Fruit fly (Drosophila melanogaster) whole organism, embryonic: ENCODE measurements around the gene CG6178.

Source experiments
- Bdp1 ChIP-seq: fragments of 200-800 bp; sonication (Bioruptor generic); optimal IDR thresholded peaks from 3 replicates; lab custom pipeline; 2016; ENCODE audit warnings: missing biosample characterization, missing genetic modification characterization
- CG10654 ChIP-seq: fragments of 200-800 bp; sonication (Bioruptor generic); optimal IDR thresholded peaks from 2 replicates; lab custom pipeline; 2016; ENCODE audit warnings: missing biosample characterization, missing genetic modification characterization
- CG11093 ChIP-seq: fragments of 200-800 bp; sonication (Bioruptor generic); IDR thresholded peaks from 3 replicates; pipeline ENCODE4 v1.3.6; 2022; ENCODE audit warnings: missing biosample characterization, missing genetic modification characterization
- CG12104 ChIP-seq: fragments of 200-800 bp; sonication (Bioruptor generic); optimal IDR thresholded peaks from 3 replicates; lab custom pipeline; 2016; ENCODE audit warnings: missing biosample characterization, missing genetic modification characterization
- CG12219 ChIP-seq: fragments of 200-800 bp; sonication (Bioruptor generic); optimal IDR thresholded peaks from 3 replicates; lab custom pipeline; 2018; ENCODE audit warnings: missing biosample characterization, mild to moderate bottlenecking, missing genetic modification characterization
- CG13624 ChIP-seq: fragments of 200-800 bp; sonication (Bioruptor generic); optimal IDR thresholded peaks from 2 replicates; lab custom pipeline; 2016; ENCODE audit warnings: missing biosample characterization, missing genetic modification characterization
- CG15601 ChIP-seq: fragments of 200-800 bp; sonication (Bioruptor generic); optimal IDR thresholded peaks from 3 replicates; lab custom pipeline; 2019; ENCODE audit warnings: missing biosample characterization, mild to moderate bottlenecking, missing genetic modification characterization, moderate library complexity
- CG16815 ChIP-seq: fragments of 200-800 bp; sonication (Bioruptor generic); optimal IDR thresholded peaks from 3 replicates; lab custom pipeline; 2017; ENCODE audit warnings: missing biosample characterization, mild to moderate bottlenecking, missing genetic modification characterization
- CG18476 ChIP-seq: fragments of 200-800 bp; sonication (Bioruptor generic); optimal IDR thresholded peaks from 2 replicates; lab custom pipeline; 2016; ENCODE audit warnings: missing biosample characterization, mild to moderate bottlenecking, missing genetic modification characterization
- CG18619 ChIP-seq: fragments of 200-800 bp; sonication (Bioruptor generic); optimal IDR thresholded peaks from 3 replicates; lab custom pipeline; 2017; ENCODE audit warnings: missing biosample characterization, mild to moderate bottlenecking, missing genetic modification characterization
- CG2712 ChIP-seq: fragments of 200-800 bp; optimal IDR thresholded peaks from 3 replicates; lab custom pipeline; 2019; ENCODE audit warnings: missing biosample characterization, mild to moderate bottlenecking, missing genetic modification characterization, moderate library complexity
- CG5245 ChIP-seq: fragments of 200-800 bp; sonication (Bioruptor generic); optimal IDR thresholded peaks from 3 replicates; lab custom pipeline; 2016; ENCODE audit warnings: missing biosample characterization, missing genetic modification characterization
- CG6175 ChIP-seq: fragments of 200-800 bp; sonication (Bioruptor generic); IDR thresholded peaks from 3 replicates; pipeline ENCODE4 v1.3.6; 2022; ENCODE audit warnings: missing biosample characterization, missing genetic modification characterization
- CG6854 ChIP-seq: fragments of 200-800 bp; sonication (Bioruptor generic); optimal IDR thresholded peaks from 3 replicates; lab custom pipeline; 2017; ENCODE audit warnings: missing biosample characterization, mild to moderate bottlenecking, missing genetic modification characterization
- CG8924 ChIP-seq: fragments of 200-800 bp; optimal IDR thresholded peaks from 3 replicates; lab custom pipeline; 2019; ENCODE audit warnings: missing biosample characterization, mild to moderate bottlenecking, missing genetic modification characterization, moderate library complexity
- GATAe ChIP-seq: fragments of 200-800 bp; sonication (Bioruptor generic); conservative IDR thresholded peaks from 2 replicates; pipeline ENCODE4 v1.3.6; 2022; ENCODE audit warnings: missing biosample characterization, missing genetic modification characterization
- Lhr ChIP-seq: fragments of 200-800 bp; sonication (Bioruptor generic); optimal IDR thresholded peaks from 3 replicates; lab custom pipeline; 2017; ENCODE audit warnings: mild to moderate bottlenecking, missing biosample characterization, missing genetic modification reagents, missing genetic modification characterization
- NK7.1 ChIP-seq: fragments of 200-800 bp; sonication (Bioruptor generic); optimal IDR thresholded peaks from 3 replicates; lab custom pipeline; 2016; ENCODE audit warnings: missing biosample characterization, missing genetic modification characterization
- Nf-YB ChIP-seq: fragments of 200-800 bp; sonication (Bioruptor generic); optimal IDR thresholded peaks from 3 replicates; lab custom pipeline; 2019; ENCODE audit warnings: missing biosample characterization, mild to moderate bottlenecking, missing genetic modification characterization, moderate library complexity
- Nf-YC ChIP-seq: fragments of 200-800 bp; optimal IDR thresholded peaks from 3 replicates; lab custom pipeline; 2019; ENCODE audit warnings: missing biosample characterization, mild to moderate bottlenecking, missing genetic modification characterization, moderate library complexity
- Ssrp ChIP-seq: fragments of 200-800 bp; sonication (Bioruptor generic); optimal IDR thresholded peaks from 2 replicates; lab custom pipeline; 2018; ENCODE audit warnings: missing biosample characterization, mild to moderate bottlenecking, missing genetic modification characterization, moderate library complexity
- Taf1 ChIP-seq: fragments of 200-800 bp; sonication (Bioruptor generic); IDR thresholded peaks from 2 replicates; pipeline ENCODE4 v1.3.6; 2022; ENCODE audit warnings: missing biosample characterization, missing genetic modification characterization
- Xbp1 ChIP-seq: fragments of 200-800 bp; sonication (Bioruptor generic); optimal IDR thresholded peaks from 3 replicates; lab custom pipeline; 2016; ENCODE audit warnings: missing biosample characterization, mild to moderate bottlenecking, missing genetic modification characterization
- aop ChIP-seq: fragments of 200-800 bp; sonication (Bioruptor generic); IDR thresholded peaks from 2 replicates; pipeline ENCODE4 v1.3.6; 2022; ENCODE audit warnings: missing biosample characterization, missing genetic modification characterization
- ara ChIP-seq: fragments of 200-800 bp; sonication (Bioruptor generic); IDR thresholded peaks from 2 replicates; pipeline ENCODE4 v1.3.6; 2022; ENCODE audit warnings: missing biosample characterization, missing genetic modification characterization
- az2 ChIP-seq: fragments of 200-800 bp; sonication (Bioruptor generic); optimal IDR thresholded peaks from 3 replicates; lab custom pipeline; 2016; ENCODE audit warnings: missing biosample characterization, missing genetic modification characterization
- bbx ChIP-seq: fragments of 200-800 bp; sonication (Bioruptor generic); IDR thresholded peaks from 2 replicates; pipeline ENCODE4 v1.3.6; 2022; ENCODE audit warnings: missing biosample characterization, missing genetic modification characterization; ENCODE audit not compliant: partially characterized antibody
- chn ChIP-seq: fragments of 200-800 bp; sonication (Bioruptor generic); optimal IDR thresholded peaks from 2 replicates; lab custom pipeline; 2016; ENCODE audit warnings: missing biosample characterization, missing genetic modification characterization
- dpn ChIP-seq, 2 experiments: fragments of 200-800 bp; sonication (Bioruptor generic); optimal IDR thresholded peaks; 3 replicates each; lab custom pipeline; 2016; ENCODE audit warnings: missing biosample characterization in 2 of 2, missing genetic modification characterization in 2 of 2
- en ChIP-seq: fragments of 200-800 bp; sonication (Bioruptor generic); optimal IDR thresholded peaks from 2 replicates; lab custom pipeline; 2016; ENCODE audit warnings: missing biosample characterization, missing genetic modification characterization
- fru ChIP-seq: fragments of >200 bp; optimal IDR thresholded peaks from 2 replicates; lab custom pipeline; 2017
- gfzf ChIP-seq: fragments of 200-800 bp; sonication (Bioruptor generic); optimal IDR thresholded peaks from 2 replicates; lab custom pipeline; 2016; ENCODE audit warnings: missing biosample characterization, mild to moderate bottlenecking, missing genetic modification characterization, moderate library complexity
- kni ChIP-seq: fragments of 200-800 bp; sonication (Bioruptor generic); optimal IDR thresholded peaks from 3 replicates; lab custom pipeline; 2017; ENCODE audit warnings: mild to moderate bottlenecking, missing biosample characterization, missing genetic modification reagents, missing genetic modification characterization
- lmd ChIP-seq: fragments of 200-800 bp; sonication (Bioruptor generic); IDR thresholded peaks from 2 replicates; pipeline ENCODE4 v1.3.6; 2022; ENCODE audit warnings: missing biosample characterization, missing genetic modification characterization
- mirr ChIP-seq: fragments of 200-800 bp; sonication (Bioruptor generic); optimal IDR thresholded peaks from 3 replicates; lab custom pipeline; 2018; ENCODE audit warnings: missing biosample characterization, mild to moderate bottlenecking, missing genetic modification characterization
- p53 ChIP-seq: fragments of 200-800 bp; sonication (Bioruptor generic); optimal IDR thresholded peaks from 2 replicates; lab custom pipeline; 2016; ENCODE audit warnings: missing biosample characterization, missing genetic modification characterization
- pfk ChIP-seq: fragments of 200-800 bp; sonication (Bioruptor generic); optimal IDR thresholded peaks from 2 replicates; lab custom pipeline; 2018; ENCODE audit warnings: missing biosample characterization, mild to moderate bottlenecking, missing genetic modification characterization, moderate library complexity
- rib ChIP-seq: fragments of 200-800 bp; sonication (Bioruptor generic); IDR thresholded peaks from 2 replicates; pipeline ENCODE4 v1.3.6; 2022; ENCODE audit warnings: missing biosample characterization, missing genetic modification characterization
- schlank ChIP-seq: fragments of 200-800 bp; sonication (Bioruptor generic); optimal IDR thresholded peaks from 2 replicates; lab custom pipeline; 2018; ENCODE audit warnings: missing biosample characterization, mild to moderate bottlenecking, missing genetic modification characterization
- sd ChIP-seq: fragments of 200-800 bp; sonication (Bioruptor generic); optimal IDR thresholded peaks from 3 replicates; lab custom pipeline; 2018; ENCODE audit warnings: missing biosample characterization, mild to moderate bottlenecking, missing genetic modification characterization, moderate library complexity
- sens-2 ChIP-seq: fragments of 200-800 bp; sonication (Bioruptor generic); IDR thresholded peaks from 2 replicates; pipeline ENCODE4 v1.3.6; 2022; ENCODE audit warnings: missing biosample characterization, missing genetic modification characterization
- sisA ChIP-seq: fragments of 200-800 bp; sonication (Bioruptor generic); IDR thresholded peaks from 2 replicates; pipeline ENCODE4 v1.3.6; 2022; ENCODE audit warnings: missing biosample characterization, missing genetic modification characterization
- sna ChIP-seq: fragments of 200-800 bp; sonication (Bioruptor generic); IDR thresholded peaks from 2 replicates; pipeline ENCODE4 v1.3.6; 2022; ENCODE audit warnings: missing biosample characterization, missing genetic modification characterization; ENCODE audit not compliant: partially characterized antibody
- unc-4 ChIP-seq: fragments of 200-800 bp; sonication (Bioruptor generic); IDR thresholded peaks from 2 replicates; pipeline ENCODE4 v1.3.6; 2022; ENCODE audit warnings: missing biosample characterization, missing genetic modification characterization; ENCODE audit not compliant: partially characterized antibody
- unpg ChIP-seq: fragments of 200-800 bp; sonication (Bioruptor generic); optimal IDR thresholded peaks from 3 replicates; lab custom pipeline; 2018; ENCODE audit warnings: missing biosample characterization, mild to moderate bottlenecking, missing genetic modification characterization, moderate library complexity
- wek ChIP-seq: fragments of 200-800 bp; sonication (Bioruptor generic); optimal IDR thresholded peaks from 3 replicates; lab custom pipeline; 2018; ENCODE audit warnings: missing biosample characterization, mild to moderate bottlenecking, missing genetic modification characterization, moderate library complexity
- wor ChIP-seq: fragments of 200-800 bp; sonication (Bioruptor generic); IDR thresholded peaks from 2 replicates; pipeline ENCODE4 v1.3.6; 2022; ENCODE audit warnings: missing biosample characterization, missing genetic modification characterization
- yki ChIP-seq: fragments of >200 bp; optimal IDR thresholded peaks from 3 replicates; lab custom pipeline; 2018

Gene CG6178

DNA sequence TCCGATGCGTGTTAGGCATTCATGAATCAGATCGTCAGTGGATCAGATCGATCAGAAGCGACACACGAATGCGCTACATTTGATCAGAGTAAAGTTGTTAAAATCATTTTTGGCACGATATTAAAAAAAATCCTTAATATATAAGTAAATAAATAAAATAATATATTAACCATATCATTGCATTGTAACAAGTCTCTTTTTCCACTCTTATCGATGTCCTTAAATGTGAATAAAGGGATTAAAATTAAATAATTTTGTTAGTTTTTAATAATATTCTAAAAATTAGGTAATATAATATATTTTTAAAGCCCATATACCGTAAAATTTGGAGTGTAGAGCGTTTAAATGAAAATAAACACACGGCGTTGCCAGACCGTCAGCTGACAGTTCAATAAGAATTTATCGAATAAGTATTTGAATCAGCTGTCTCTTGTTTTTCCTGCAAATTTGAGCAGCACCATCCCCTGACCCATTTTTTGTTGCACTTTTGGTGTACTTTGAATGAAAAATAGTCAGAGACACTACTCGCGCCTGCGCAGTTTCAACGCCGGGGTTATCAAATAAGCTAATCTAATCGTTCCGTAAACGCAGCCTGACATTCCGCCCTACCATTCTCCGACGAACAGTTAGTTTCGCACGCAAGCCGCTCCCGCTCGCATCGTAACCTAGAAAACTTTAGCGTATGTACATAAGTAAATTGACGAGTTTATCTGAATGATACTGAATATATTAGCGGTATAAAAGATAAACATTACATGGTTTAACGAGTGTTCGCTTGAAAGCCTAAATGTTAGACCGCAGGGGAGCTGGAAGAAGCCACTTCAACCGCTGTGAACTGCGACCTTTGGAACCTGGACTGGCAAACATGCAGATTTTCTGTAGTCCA, at the start of gene CG6178, which contains the start of gene p38a (continued):
- TF ChIP-seq Nf-YB (GFP tag; lab: Kevin White, UChicago) (peak; percentile 89), bbx (GFP tag; lab: Robert Waterston, UW) (no peak; the same call in 1 of the 2 replicates), schlank (tag; lab: Kevin White, UChicago) (peak; percentile 85), CG11093 (GFP tag; lab: Robert Waterston, UW) (peak; percentile 94), ara (peak; percentile 88), sens-2 (GFP tag; lab: Robert Waterston, UW) (peak; percentile 83), gfzf (GFP tag; lab: Kevin White, UChicago) (no peak), lmd (GFP tag; lab: Robert Waterston, UW) (peak; percentile 98), Taf1 (GFP tag; lab: Robert Waterston, UW) (peak; percentile 88), sisA (peak; percentile 97), CG18476 (GFP tag; lab: Kevin White, UChicago) (peak; percentile 83), CG16815 (GFP tag; lab: Kevin White, UChicago) (peak; percentile 94), p53 (no peak), CG2712 (tag; lab: Kevin White, UChicago) (peak; percentile 99), en (GFP tag; lab: Kevin White, UChicago) (no peak), CG6175 (GFP tag; lab: Robert Waterston, UW) (peak; percentile 91), sd (peak; percentile 92), Ssrp (tag; lab: Kevin White, UChicago) (peak; percentile 99), NK7.1 (GFP tag; lab: Kevin White, UChicago) (no peak), CG15601 (tag; lab: Kevin White, UChicago) (peak; percentile 95), wor (peak; percentile 96), rib (peak; percentile 92), CG12104 (GFP tag; lab: Kevin White, UChicago) (peak; percentile 94), CG13624 (GFP tag; lab: Kevin White, UChicago) (peak; percentile 56), CG6854 (GFP tag; lab: Kevin White, UChicago) (peak; percentile 96), GATAe (GFP tag; lab: Robert Waterston, UW) (peak; percentile 89), fru (lab: Kevin White, UChicago) (no peak), Bdp1 (GFP tag; lab: Kevin White, UChicago) (peak; percentile 33), Xbp1 (GFP tag; lab: Kevin White, UChicago) (peak; percentile 96), wek (GFP tag; lab: Kevin White, UChicago) (peak; percentile 56), CG5245 (GFP tag; lab: Kevin White, UChicago) (peak; percentile 82), sna (no peak), Nf-YC (tag; lab: Kevin White, UChicago) (peak; percentile 93), yki (no peak), chn (GFP tag; lab: Kevin White, UChicago) (peak; percentile 46), CG18619 (peak; percentile 97), aop (GFP tag; lab: Robert Waterston, UW) (peak; percentile 63; the same call in 1 of the 2 replicates), CG12219 (GFP tag; lab: Kevin White, UChicago) (peak; percentile 84), unpg (GFP tag; lab: Kevin White, UChicago) (peak; percentile 96), CG8924 (tag; lab: Kevin White, UChicago) (peak; percentile 99), mirr (peak; percentile 84), pfk (GFP tag; lab: Kevin White, UChicago) (peak; percentile 43), dpn (GFP tag; optimal IDR thresholded peaks at IDR 0.05; lab: Kevin White, UChicago) (peak; percentile 51 to 94), Lhr (peak; percentile 46), unc-4 (GFP tag; lab: Robert Waterston, UW) (no peak), kni (GFP tag; lab: Kevin White, UChicago) (no peak), CG10654 (peak; percentile 95), az2 (GFP tag; lab: Kevin White, UChicago) (peak; percentile 93)
